Worm (Caenorhabditis elegans): ENCODE measurements around the gene malt-1.

Gene malt-1

DNA sequence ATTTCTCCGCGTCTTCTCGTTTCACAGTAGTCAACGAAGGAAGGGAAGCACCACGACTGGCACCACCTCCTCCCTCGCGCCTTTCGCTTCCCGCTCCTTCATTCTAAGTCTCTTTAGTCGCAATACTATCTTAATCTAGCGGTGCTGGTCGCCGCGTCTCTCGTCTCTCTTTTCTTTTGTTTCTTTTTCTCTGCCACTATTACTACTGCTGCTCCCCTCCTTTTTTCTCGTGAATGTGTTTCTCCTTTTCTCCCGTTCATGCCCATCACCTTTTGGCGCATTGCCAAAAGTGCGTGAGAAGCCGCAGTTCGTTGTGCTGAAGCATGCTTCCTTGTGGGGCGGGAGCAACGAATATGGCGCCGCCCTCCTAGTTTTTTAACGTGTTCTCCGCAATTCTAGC, 24.6 kb downstream of the malt-1 start:
- TF ChIP-seq tra-4 (tag; optimal IDR thresholded peaks at IDR 0.05): no peak
- TF ChIP-seq hmg-4 (GFP tag; optimal IDR thresholded peaks at IDR 0.05): no peak
- TF ChIP-seq tbx-11 (GFP tag; IDR thresholded peaks at IDR 0.05): no peak
- TF ChIP-seq aly-1 (tag; optimal IDR thresholded peaks at IDR 0.05): no peak
- TF ChIP-seq F13C5.2 (tag; optimal IDR thresholded peaks at IDR 0.05): no peak
- TF ChIP-seq hmbx-1 (tag; optimal IDR thresholded peaks at IDR 0.05): no peak
- no peak for TF ChIP-seq sea-1 (GFP tag; conservative IDR thresholded peaks at IDR 0.05)
- no peak for TF ChIP-seq scrt-1 (GFP tag; IDR thresholded peaks at IDR 0.05)
- no peak for TF ChIP-seq ceh-13 (GFP tag; optimal IDR thresholded peaks at IDR 0.05)
- no peak for TF ChIP-seq B0310.2 (tag; optimal IDR thresholded peaks at IDR 0.05)
- TF ChIP-seq flt-1 (GFP tag; IDR thresholded peaks at IDR 0.05): no peak
- no peak for TF ChIP-seq ets-7 (tag; optimal IDR thresholded peaks at IDR 0.05)
- no peak for TF ChIP-seq hnd-1 (tag; optimal IDR thresholded peaks at IDR 0.05)
- TF ChIP-seq tbx-37 (GFP tag; conservative IDR thresholded peaks at IDR 0.05): no peak
- TF ChIP-seq ceh-36 (tag; optimal IDR thresholded peaks at IDR 0.05): no peak
- TF ChIP-seq ama-1 (optimal IDR thresholded peaks at IDR 0.05): no peak

DNA sequence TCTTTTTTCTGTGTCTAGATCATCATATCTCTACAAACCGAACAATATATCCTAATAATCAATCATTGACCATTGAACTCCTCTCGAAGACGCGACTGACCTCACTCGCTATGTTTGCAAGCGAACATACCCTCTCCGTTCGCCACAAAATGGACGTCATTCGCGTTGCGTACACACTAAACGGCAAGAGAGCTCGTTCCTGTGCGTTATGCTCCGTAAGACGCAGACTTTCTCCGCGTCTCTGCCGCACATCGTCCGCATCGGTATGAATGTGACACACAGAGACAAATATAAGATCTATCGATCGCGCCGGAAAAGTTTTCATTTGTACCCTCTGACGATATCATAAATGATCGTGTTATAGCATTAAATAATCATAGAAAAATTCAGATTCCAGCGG, 25.0 kb downstream of the malt-1 start:
- no peak for TF ChIP-seq sea-1 (GFP tag; conservative IDR thresholded peaks at IDR 0.05)
- TF ChIP-seq hmg-4 (GFP tag; optimal IDR thresholded peaks at IDR 0.05): no peak
- TF ChIP-seq pes-1 (GFP tag; IDR thresholded peaks at IDR 0.05): no peak
- no peak for TF ChIP-seq hmbx-1 (tag; optimal IDR thresholded peaks at IDR 0.05)
- no peak for TF ChIP-seq ceh-13 (GFP tag; optimal IDR thresholded peaks at IDR 0.05)
- no peak for TF ChIP-seq tra-4 (tag; optimal IDR thresholded peaks at IDR 0.05)
- no peak for TF ChIP-seq ama-1 (optimal IDR thresholded peaks at IDR 0.05)
- no peak for TF ChIP-seq ceh-36 (tag; optimal IDR thresholded peaks at IDR 0.05)
- no peak for TF ChIP-seq B0310.2 (tag; optimal IDR thresholded peaks at IDR 0.05)
- TF ChIP-seq scrt-1 (GFP tag; IDR thresholded peaks at IDR 0.05): no peak
- no peak for TF ChIP-seq aly-1 (tag; optimal IDR thresholded peaks at IDR 0.05)
- TF ChIP-seq F13C5.2 (tag; optimal IDR thresholded peaks at IDR 0.05): no peak
- TF ChIP-seq tbx-11 (GFP tag; IDR thresholded peaks at IDR 0.05): no peak
- TF ChIP-seq hnd-1 (tag; optimal IDR thresholded peaks at IDR 0.05): no peak
- TF ChIP-seq tbx-37 (GFP tag; conservative IDR thresholded peaks at IDR 0.05): no peak
- no peak for TF ChIP-seq flt-1 (GFP tag; IDR thresholded peaks at IDR 0.05)

DNA sequence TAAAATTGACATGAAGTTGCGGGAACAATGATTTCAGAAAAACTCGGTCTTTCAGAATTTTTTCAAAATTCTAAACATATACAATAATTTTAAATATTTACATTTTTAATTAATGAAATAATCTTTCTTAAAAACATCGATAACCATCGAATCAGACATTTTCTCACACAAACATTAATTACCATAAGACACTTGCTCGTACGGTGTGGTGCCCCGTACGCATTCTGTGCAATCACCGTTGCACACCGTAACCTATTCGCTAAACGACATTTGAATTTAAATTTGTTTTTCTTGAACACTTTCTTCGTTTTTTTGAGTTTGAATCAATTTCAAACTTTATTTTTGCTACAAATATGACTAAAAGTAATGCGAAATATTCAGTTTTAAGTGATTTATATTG, 27.3 kb downstream of the malt-1 start:
- TF ChIP-seq hmbx-1 (tag; optimal IDR thresholded peaks at IDR 0.05) (no peak), ceh-36 (tag; optimal IDR thresholded peaks at IDR 0.05) (no peak), aly-1 (tag; optimal IDR thresholded peaks at IDR 0.05) (no peak), tbx-11 (GFP tag; IDR thresholded peaks at IDR 0.05) (no peak), tbx-37 (GFP tag; conservative IDR thresholded peaks at IDR 0.05) (no peak), ets-7 (tag; optimal IDR thresholded peaks at IDR 0.05) (no peak), sea-1 (GFP tag; conservative IDR thresholded peaks at IDR 0.05) (no peak), B0310.2 (tag; optimal IDR thresholded peaks at IDR 0.05) (no peak), F13C5.2 (tag; optimal IDR thresholded peaks at IDR 0.05) (no peak), scrt-1 (GFP tag; IDR thresholded peaks at IDR 0.05) (no peak), ceh-13 (GFP tag; optimal IDR thresholded peaks at IDR 0.05) (no peak), pes-1 (GFP tag; IDR thresholded peaks at IDR 0.05) (no peak)

DNA sequence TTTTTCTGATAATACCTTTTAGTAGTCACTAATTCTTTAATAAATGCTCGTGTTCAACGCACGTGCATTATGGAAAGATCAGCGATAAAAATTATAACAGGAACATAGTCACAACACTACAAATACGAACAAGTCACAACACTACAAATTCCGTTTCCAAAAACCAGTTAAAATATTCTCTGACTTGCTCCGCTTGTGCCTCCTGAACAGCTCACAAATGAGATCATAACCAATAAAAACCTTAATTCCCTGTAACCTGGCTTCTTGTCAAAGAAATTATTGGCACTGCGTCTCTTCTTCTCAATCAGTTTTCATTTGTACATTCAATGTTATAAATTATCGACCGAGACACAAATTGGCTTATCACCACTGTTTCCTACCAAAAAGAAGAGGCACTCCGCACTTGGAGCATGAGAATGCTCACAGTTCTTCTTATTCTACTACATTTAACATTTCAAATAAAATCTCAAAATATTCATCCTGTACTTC, 31.7 kb downstream of the malt-1 start, which contains the start of gene B0252.1:
Gene B0252.1, plus strand, starts transcription at position 318 of the 489 bp plus-strand sequence.
- TF ChIP-seq pes-1 (GFP tag; IDR thresholded peaks at IDR 0.05) (no peak), B0310.2 (tag; optimal IDR thresholded peaks at IDR 0.05) (no peak), ama-1 (optimal IDR thresholded peaks at IDR 0.05) (no peak), ceh-13 (GFP tag; optimal IDR thresholded peaks at IDR 0.05) (no peak), sea-1 (GFP tag; conservative IDR thresholded peaks at IDR 0.05) (no peak), flt-1 (GFP tag; IDR thresholded peaks at IDR 0.05) (no peak), ceh-36 (tag; optimal IDR thresholded peaks at IDR 0.05) (no peak), hnd-1 (tag; optimal IDR thresholded peaks at IDR 0.05) (no peak), F13C5.2 (tag; optimal IDR thresholded peaks at IDR 0.05) (no peak), tbx-11 (GFP tag; IDR thresholded peaks at IDR 0.05) (no peak)

DNA sequence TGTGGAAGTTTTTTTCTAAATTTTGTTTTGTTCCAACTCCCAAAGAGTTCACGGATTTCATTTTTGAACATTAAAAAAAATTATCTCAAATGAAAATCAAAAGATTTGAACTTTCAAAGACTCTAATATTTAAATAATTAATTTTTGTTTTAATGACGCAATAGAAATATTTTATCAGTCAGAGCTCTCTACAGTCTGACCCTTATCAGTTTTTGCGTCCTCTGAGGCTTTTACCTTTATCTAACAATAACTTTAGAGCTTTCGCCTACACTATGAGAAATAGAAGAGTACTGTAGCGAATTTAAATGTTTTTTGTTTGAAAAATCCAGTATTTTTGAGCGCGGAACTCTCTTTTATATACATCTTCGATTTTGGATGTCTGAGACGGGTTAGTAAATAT, 32.2 kb downstream of the malt-1 start, which contains the start of gene B0252.5:
Gene B0252.5, minus strand, starts transcription at position 17 of the 400 bp plus-strand sequence.
- TF ChIP-seq tbx-11 (GFP tag; IDR thresholded peaks at IDR 0.05) (no peak), tra-4 (tag; optimal IDR thresholded peaks at IDR 0.05) (no peak), flt-1 (GFP tag; IDR thresholded peaks at IDR 0.05) (no peak), hmbx-1 (tag; optimal IDR thresholded peaks at IDR 0.05) (no peak), tbx-37 (GFP tag; conservative IDR thresholded peaks at IDR 0.05) (no peak), ama-1 (optimal IDR thresholded peaks at IDR 0.05) (no peak), pes-1 (GFP tag; IDR thresholded peaks at IDR 0.05) (no peak), aly-1 (tag; optimal IDR thresholded peaks at IDR 0.05) (no peak), scrt-1 (GFP tag; IDR thresholded peaks at IDR 0.05) (no peak), ets-7 (tag; optimal IDR thresholded peaks at IDR 0.05) (no peak)

DNA sequence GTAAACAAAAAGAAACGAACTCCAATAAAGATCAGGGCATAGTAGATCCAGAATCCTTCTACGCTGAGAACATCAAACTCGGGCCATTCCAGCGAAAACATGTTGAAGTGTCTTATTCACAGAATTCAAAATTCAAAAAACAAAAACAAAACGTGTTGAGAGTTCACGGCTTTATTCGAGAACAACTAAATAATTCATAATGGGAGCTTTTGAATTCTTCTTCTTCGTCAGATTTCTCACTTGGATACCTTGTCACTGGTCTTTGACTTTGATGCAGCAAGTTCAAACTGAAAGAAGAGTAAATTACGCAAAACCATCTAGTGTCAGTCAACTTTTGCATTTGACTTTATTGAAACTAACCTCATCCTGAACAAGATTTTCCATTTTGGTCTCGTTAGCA, 33.4 kb downstream of the malt-1 start, which contains the start of gene B0252.11:
Gene B0252.11, minus strand, starts transcription at position 101 of the 400 bp plus-strand sequence.
- TF ChIP-seq sea-1 (GFP tag; conservative IDR thresholded peaks at IDR 0.05): no peak
- no peak for TF ChIP-seq F13C5.2 (tag; optimal IDR thresholded peaks at IDR 0.05)
- TF ChIP-seq ama-1 (optimal IDR thresholded peaks at IDR 0.05): no peak
- no peak for TF ChIP-seq ceh-36 (tag; optimal IDR thresholded peaks at IDR 0.05)
- no peak for TF ChIP-seq tbx-37 (GFP tag; conservative IDR thresholded peaks at IDR 0.05)
- no peak for TF ChIP-seq tbx-11 (GFP tag; IDR thresholded peaks at IDR 0.05)
- TF ChIP-seq ceh-13 (GFP tag; optimal IDR thresholded peaks at IDR 0.05): no peak
- no peak for TF ChIP-seq aly-1 (tag; optimal IDR thresholded peaks at IDR 0.05)
- TF ChIP-seq hnd-1 (tag; optimal IDR thresholded peaks at IDR 0.05): no peak
- no peak for TF ChIP-seq ets-7 (tag; optimal IDR thresholded peaks at IDR 0.05)

DNA sequence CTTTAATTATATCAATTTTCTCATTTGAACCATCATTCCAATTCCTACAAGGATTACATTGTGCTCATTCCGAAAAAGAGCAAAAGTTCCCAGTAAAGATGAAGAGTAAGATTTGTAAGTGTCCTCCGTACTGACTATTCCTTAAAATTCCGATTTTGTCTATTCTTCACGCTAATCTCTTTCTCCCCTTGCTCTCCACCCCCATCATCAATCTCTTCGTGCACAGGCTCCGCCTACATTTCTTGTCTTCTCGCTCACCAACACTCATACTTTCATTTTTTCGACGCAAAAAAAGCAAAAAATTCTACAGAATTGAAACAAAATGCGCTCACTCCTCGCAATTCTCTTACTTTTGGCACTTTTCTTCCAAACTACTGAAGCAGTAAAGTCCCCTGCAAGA, 35.2 kb downstream of the malt-1 start, which contains the start of gene B0252.8:
Gene B0252.8, plus strand, starts transcription at position 292 of the 400 bp plus-strand sequence.
- TF ChIP-seq tra-4 (tag; optimal IDR thresholded peaks at IDR 0.05): no peak
- no peak for TF ChIP-seq ceh-36 (tag; optimal IDR thresholded peaks at IDR 0.05)
- TF ChIP-seq scrt-1 (GFP tag; IDR thresholded peaks at IDR 0.05): no peak
- TF ChIP-seq sea-1 (GFP tag; conservative IDR thresholded peaks at IDR 0.05): no peak
- no peak for TF ChIP-seq tbx-11 (GFP tag; IDR thresholded peaks at IDR 0.05)
- TF ChIP-seq hmg-4 (GFP tag; optimal IDR thresholded peaks at IDR 0.05): no peak
- TF ChIP-seq hnd-1 (tag; optimal IDR thresholded peaks at IDR 0.05): no peak
- TF ChIP-seq pes-1 (GFP tag; IDR thresholded peaks at IDR 0.05): no peak
- TF ChIP-seq tbx-37 (GFP tag; conservative IDR thresholded peaks at IDR 0.05): no peak
- no peak for TF ChIP-seq F13C5.2 (tag; optimal IDR thresholded peaks at IDR 0.05)
- no peak for TF ChIP-seq ama-1 (optimal IDR thresholded peaks at IDR 0.05)
- TF ChIP-seq B0310.2 (tag; optimal IDR thresholded peaks at IDR 0.05): no peak
- TF ChIP-seq flt-1 (GFP tag; IDR thresholded peaks at IDR 0.05): no peak
- TF ChIP-seq aly-1 (tag; optimal IDR thresholded peaks at IDR 0.05): no peak
- no peak for TF ChIP-seq hmbx-1 (tag; optimal IDR thresholded peaks at IDR 0.05)
- no peak for TF ChIP-seq ceh-13 (GFP tag; optimal IDR thresholded peaks at IDR 0.05)
- no peak for TF ChIP-seq ets-7 (tag; optimal IDR thresholded peaks at IDR 0.05)

Measured in whole organism, early embryonic.